Fruit fly (Drosophila melanogaster): ENCODE measurements around the gene Shawn.

Gene Shawn

DNA sequence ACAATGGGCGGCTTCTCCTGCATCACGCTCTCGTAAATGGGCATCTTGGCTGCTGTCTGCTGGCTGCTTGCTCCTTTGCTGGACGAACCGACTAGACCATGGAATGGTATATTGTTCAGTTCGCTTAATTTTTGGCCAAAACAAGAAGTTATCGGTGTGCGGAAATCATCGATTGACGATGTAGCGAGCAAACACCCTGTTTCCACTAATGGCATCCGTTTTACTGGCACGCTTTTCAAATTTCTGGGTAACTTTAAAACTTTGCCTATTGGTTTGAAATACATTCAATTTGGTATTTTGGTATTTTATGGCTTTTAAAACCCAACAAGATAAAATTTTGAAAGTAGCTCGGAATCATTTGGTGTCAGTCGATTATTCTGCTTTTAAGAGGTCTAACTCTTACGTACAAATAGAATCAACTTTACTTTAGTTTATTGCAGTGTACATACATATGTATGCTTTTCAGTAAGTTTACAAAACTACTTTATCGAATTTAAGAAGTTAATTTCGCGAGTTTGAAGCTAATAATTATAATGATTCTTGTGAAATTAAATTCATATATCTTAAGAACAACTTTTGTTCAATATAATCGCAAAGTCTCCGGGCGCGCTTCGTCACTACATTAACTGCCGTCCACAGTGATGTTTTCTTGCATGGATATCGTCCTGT, 34.7 kb downstream of the Shawn start, which contains the start of gene Arp10:
Gene Arp10, minus strand, starts transcription at position 304 of the 669 bp plus-strand sequence.
- no peak for TF ChIP-seq CG8478 (optimal IDR thresholded peaks at IDR 0.05)
- TF ChIP-seq psq (optimal IDR thresholded peaks at IDR 0.05), result no peak
- TF ChIP-seq usp (GFP tag; optimal IDR thresholded peaks at IDR 0.05), result no peak
- no peak for TF ChIP-seq EcR (GFP tag; optimal IDR thresholded peaks at IDR 0.05)
- TF ChIP-seq pan (optimal IDR thresholded peaks at IDR 0.05), result no peak
- no peak for TF ChIP-seq Dll (optimal IDR thresholded peaks at IDR 0.05)

DNA sequence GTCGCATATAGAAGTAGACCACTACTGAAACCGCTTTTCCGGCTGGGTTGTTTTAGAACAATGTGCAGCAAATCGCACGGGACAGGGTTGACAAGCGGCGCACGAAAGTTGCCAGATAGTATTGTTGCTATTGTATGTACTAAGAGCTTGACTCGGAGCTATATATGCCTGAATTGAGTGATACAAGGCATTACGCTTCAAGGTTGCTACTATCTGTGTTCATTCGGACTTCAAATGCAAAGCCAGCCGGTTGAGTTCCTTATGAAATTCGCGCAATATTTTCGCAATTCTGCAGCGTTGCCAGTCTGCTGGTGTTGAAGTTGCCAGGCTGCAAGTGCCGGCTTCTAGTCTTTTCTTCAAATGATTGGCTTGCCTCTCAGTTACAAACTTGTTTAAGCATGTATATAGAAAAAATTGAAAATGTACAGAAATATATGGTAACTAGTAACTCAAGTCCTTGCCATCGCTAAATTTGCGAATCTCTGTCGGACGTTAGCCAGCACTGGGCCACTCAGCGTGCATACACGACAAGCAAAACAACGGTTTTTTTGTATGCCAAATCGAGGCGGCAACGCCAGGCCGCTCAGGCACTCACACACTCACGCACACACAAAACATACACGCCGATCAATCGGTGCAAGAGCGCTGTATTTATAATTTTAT, 40.6 kb downstream of the Shawn start, which contains the start of the genes Ranbp21 and Elys:
Gene Ranbp21, minus strand, starts transcription at position 513 of the 663 bp plus-strand sequence.
Gene Elys, plus strand, starts transcription at position 549 of the 663 bp plus-strand sequence.
- TF ChIP-seq EcR (GFP tag; optimal IDR thresholded peaks at IDR 0.05) (no peak), pan (optimal IDR thresholded peaks at IDR 0.05) (no peak), Dll (optimal IDR thresholded peaks at IDR 0.05) (no peak), CG8478 (optimal IDR thresholded peaks at IDR 0.05) (no peak), psq (optimal IDR thresholded peaks at IDR 0.05) (no peak), usp (GFP tag; optimal IDR thresholded peaks at IDR 0.05) (no peak)

DNA sequence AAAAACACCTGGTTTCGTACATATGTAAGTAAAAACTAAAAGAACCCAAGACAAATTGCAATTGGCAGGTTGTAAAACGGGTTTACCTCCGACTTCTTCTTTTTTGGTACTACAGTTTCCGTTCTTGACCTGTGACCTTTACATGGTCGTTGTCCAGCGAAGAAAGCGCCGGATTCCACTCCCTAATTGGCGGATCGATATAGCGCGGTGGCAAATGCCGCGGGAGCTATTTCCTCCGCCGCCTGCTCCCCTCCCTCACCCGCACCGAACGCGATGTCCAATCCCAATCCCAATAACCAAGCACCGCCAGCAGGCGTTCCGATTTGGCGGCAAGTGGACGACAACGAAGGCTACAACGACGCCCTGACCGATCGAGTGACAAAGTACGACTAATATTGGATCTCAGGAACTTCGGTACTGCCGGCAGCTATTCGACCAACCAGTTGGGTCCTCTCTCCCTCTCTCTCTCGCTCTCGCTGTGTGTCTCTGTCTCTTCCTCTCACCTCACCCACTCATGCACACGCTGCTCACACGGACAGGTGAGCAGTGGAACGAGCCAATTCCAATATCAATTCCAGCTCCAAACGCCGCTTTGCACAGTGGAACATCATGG, 51.4 kb downstream of the Shawn start:
- peak; percentile 53 for TF ChIP-seq Dll (optimal IDR thresholded peaks at IDR 0.05)
- no peak for TF ChIP-seq usp (GFP tag; optimal IDR thresholded peaks at IDR 0.05)

DNA sequence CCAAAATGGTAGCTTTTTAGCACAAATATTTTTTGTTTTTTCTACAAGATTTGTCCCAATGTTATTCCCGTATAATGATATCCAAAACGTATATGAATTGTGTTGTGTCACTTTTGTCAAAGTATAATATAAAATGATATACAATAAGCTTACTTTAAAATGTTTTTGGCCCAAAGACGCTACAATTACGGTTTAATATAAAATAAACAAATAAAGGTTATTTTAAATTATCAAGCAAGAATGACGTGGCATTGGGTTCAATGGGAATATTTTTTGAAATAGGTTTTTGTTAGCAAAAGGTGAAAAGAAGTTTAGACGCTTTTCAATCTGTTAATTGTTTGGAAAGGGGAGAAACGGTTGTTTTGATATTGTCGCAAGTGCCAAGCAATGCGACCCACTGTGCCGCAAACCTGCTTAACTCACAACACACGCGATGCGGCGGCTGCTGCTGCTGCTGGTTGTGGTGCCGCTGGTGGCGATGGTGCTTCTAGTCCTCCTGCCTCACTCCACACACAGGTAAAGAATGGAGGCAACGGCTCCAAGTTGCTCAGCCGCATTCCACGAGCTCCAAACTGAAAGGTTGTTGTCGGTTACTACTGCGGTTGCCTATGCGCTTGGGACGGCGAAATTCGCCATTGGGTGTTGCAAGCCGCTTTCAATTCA, 52.0 kb downstream of the Shawn start:
- TF ChIP-seq pan (optimal IDR thresholded peaks at IDR 0.05) (no peak), Dll (optimal IDR thresholded peaks at IDR 0.05) (peak; percentile 2)

DNA sequence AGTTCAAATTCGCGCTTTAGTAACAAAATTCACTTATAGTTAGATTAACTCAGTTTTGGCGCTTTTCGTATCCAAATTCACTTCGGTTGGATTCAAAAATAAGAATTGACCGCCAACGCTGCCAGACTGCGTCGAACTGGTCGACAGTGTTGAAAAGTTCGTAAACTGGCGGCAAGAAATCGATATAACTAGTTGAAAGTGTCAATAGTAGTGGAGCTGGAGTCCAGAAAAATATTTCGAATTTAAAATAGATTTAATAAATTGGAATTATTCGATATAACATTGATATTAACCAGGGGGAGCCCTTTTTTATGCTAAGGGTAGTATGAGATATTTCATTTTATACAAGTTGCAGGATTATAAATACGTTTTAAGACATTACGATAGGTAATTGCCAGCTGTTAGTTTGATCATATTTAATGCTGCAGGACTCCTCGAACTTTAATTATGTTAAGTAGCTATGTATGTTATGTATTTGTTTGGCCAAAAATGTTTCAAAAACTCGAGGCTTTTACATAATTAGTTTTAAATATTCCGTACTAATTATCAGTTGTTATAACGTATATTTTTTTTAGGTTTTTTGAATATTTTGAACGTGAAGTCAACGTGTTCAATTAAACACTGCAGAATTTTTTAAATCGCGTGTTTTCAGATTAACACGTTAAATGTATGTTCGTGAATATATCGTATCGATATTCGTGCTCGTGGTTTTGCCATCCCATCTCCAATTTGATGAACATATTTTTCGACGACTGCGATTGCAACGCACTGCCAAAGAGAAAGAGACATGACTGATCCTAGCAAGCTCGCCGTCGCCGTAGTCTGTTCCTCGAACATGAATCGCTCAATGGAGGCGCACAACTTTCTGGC, 52.8 kb downstream of the Shawn start, which contains the start of the genes CG14223 and Ssu72:
Gene CG14223, minus strand, starts transcription at position 113 of the 870 bp plus-strand sequence.
Gene Ssu72, plus strand, starts transcription at position 703 of the 870 bp plus-strand sequence.
- TF ChIP-seq psq (optimal IDR thresholded peaks at IDR 0.05), result no peak
- TF ChIP-seq usp (GFP tag; optimal IDR thresholded peaks at IDR 0.05), result no peak
- no peak for TF ChIP-seq Dll (optimal IDR thresholded peaks at IDR 0.05)
- TF ChIP-seq EcR (GFP tag; optimal IDR thresholded peaks at IDR 0.05), result no peak
- TF ChIP-seq CG8478 (optimal IDR thresholded peaks at IDR 0.05), result no peak
- no peak for TF ChIP-seq pan (optimal IDR thresholded peaks at IDR 0.05)
